Fruit fly (Drosophila melanogaster) whole organism, embryonic: ENCODE data around the gene Rbp4.
A peak's percentile ranks its signal among the peaks of the same experiment; 100 is the strongest.

ENCODE experiments used
- CG10274 ChIP-seq: fragments of 200-800 bp; sonication (Bioruptor generic); optimal IDR thresholded peaks from 3 replicates; lab custom pipeline; 2017; ENCODE audit warnings: missing biosample characterization, mild to moderate bottlenecking, missing genetic modification characterization
- CG10321 ChIP-seq: fragments of 200-800 bp; sonication (Bioruptor generic); IDR thresholded peaks from 2 replicates; pipeline ENCODE4 v1.3.6; 2022; ENCODE audit warnings: missing biosample characterization, missing genetic modification characterization
- CG10366 ChIP-seq: fragments of 200-800 bp; sonication (Bioruptor generic); IDR thresholded peaks from 2 replicates; pipeline ENCODE4 v1.3.6; 2022; ENCODE audit warnings: missing biosample characterization, missing genetic modification characterization
- CG10565 ChIP-seq: fragments of 200-800 bp; sonication (Bioruptor generic); optimal IDR thresholded peaks from 3 replicates; lab custom pipeline; 2016; ENCODE audit warnings: missing biosample characterization, mild to moderate bottlenecking, missing genetic modification characterization
- CG11247 ChIP-seq: fragments of 200-800 bp; sonication (Bioruptor generic); IDR thresholded peaks from 2 replicates; pipeline ENCODE4 v1.3.6; 2022; ENCODE audit warnings: missing biosample characterization, missing genetic modification characterization
- CG1233 ChIP-seq: fragments of 200-800 bp; sonication (Bioruptor generic); optimal IDR thresholded peaks from 4 replicates; lab custom pipeline; 2018; ENCODE audit warnings: missing biosample characterization, mild to moderate bottlenecking, missing genetic modification characterization
- CG12391 ChIP-seq: fragments of 200-800 bp; sonication (Bioruptor generic); optimal IDR thresholded peaks from 3 replicates; lab custom pipeline; 2018; ENCODE audit warnings: missing biosample characterization, mild to moderate bottlenecking, missing genetic modification characterization, moderate library complexity
- CG14667 ChIP-seq: fragments of 200-800 bp; sonication (Bioruptor generic); IDR thresholded peaks from 2 replicates; pipeline ENCODE4 v1.3.6; 2022; ENCODE audit warnings: missing biosample characterization, missing genetic modification characterization
- CG14860 ChIP-seq: fragments of 200-800 bp; sonication (Bioruptor generic); IDR thresholded peaks from 3 replicates; pipeline ENCODE4 v1.3.6; 2022; ENCODE audit warnings: missing biosample characterization, missing genetic modification characterization; ENCODE audit not compliant: partially characterized antibody
- CG1529 ChIP-seq: fragments of 200-800 bp; sonication (Bioruptor generic); optimal IDR thresholded peaks from 3 replicates; lab custom pipeline; 2018; ENCODE audit warnings: missing biosample characterization, missing genetic modification characterization
- CG17802 ChIP-seq: fragments of 200-800 bp; sonication (Bioruptor generic); optimal IDR thresholded peaks from 2 replicates; lab custom pipeline; 2018; ENCODE audit warnings: missing biosample characterization, mild to moderate bottlenecking, missing genetic modification characterization, moderate library complexity
- CG18476 ChIP-seq: fragments of 200-800 bp; sonication (Bioruptor generic); optimal IDR thresholded peaks from 2 replicates; lab custom pipeline; 2016; ENCODE audit warnings: missing biosample characterization, mild to moderate bottlenecking, missing genetic modification characterization
- CG2712 ChIP-seq: fragments of 200-800 bp; optimal IDR thresholded peaks from 3 replicates; lab custom pipeline; 2019; ENCODE audit warnings: missing biosample characterization, mild to moderate bottlenecking, missing genetic modification characterization, moderate library complexity
- CG3163 ChIP-seq: fragments of 200-800 bp; sonication (Bioruptor generic); optimal IDR thresholded peaks from 3 replicates; lab custom pipeline; 2016; ENCODE audit warnings: missing biosample characterization, missing genetic modification characterization
- CG33213 ChIP-seq: fragments of 200-800 bp; sonication (Bioruptor generic); optimal IDR thresholded peaks from 3 replicates; lab custom pipeline; 2016; ENCODE audit warnings: missing biosample characterization, missing genetic modification characterization
- CG4282 ChIP-seq: fragments of 200-800 bp; sonication (Bioruptor generic); optimal IDR thresholded peaks from 2 replicates; lab custom pipeline; 2016; ENCODE audit warnings: missing biosample characterization, missing genetic modification characterization
- CG4730 ChIP-seq: fragments of 200-800 bp; sonication (Bioruptor generic); IDR thresholded peaks from 2 replicates; pipeline ENCODE4 v1.3.6; 2022; ENCODE audit warnings: missing biosample characterization, missing genetic modification characterization
- CG6791 ChIP-seq: fragments of 200-800 bp; sonication (Bioruptor generic); IDR thresholded peaks from 3 replicates; pipeline ENCODE4 v1.3.6; 2022; ENCODE audit warnings: missing biosample characterization, missing genetic modification characterization; ENCODE audit not compliant: partially characterized antibody
- CG7372 ChIP-seq: fragments of 200-800 bp; sonication (Bioruptor generic); IDR thresholded peaks from 2 replicates; pipeline ENCODE4 v1.3.6; 2022; ENCODE audit warnings: missing biosample characterization, missing genetic modification characterization
- CG8765 ChIP-seq: fragments of 200-800 bp; sonication (Bioruptor generic); IDR thresholded peaks from 2 replicates; pipeline ENCODE4 v1.3.6; 2022; ENCODE audit warnings: missing biosample characterization, missing genetic modification characterization
- CG8944 ChIP-seq: fragments of 200-800 bp; sonication (Bioruptor generic); optimal IDR thresholded peaks from 3 replicates; lab custom pipeline; 2016; ENCODE audit warnings: missing biosample characterization, missing genetic modification characterization
- CG9817 ChIP-seq: fragments of 200-800 bp; sonication (Bioruptor generic); optimal IDR thresholded peaks from 2 replicates; lab custom pipeline; 2018; ENCODE audit warnings: missing biosample characterization, mild to moderate bottlenecking, missing genetic modification characterization, moderate library complexity
- Dip3 ChIP-seq: fragments of 200-800 bp; sonication (Bioruptor generic); optimal IDR thresholded peaks from 3 replicates; lab custom pipeline; 2016; ENCODE audit warnings: missing biosample characterization, missing genetic modification characterization
- Dp ChIP-seq: fragments of 200-800 bp; sonication (Bioruptor generic); optimal IDR thresholded peaks from 2 replicates; lab custom pipeline; 2018; ENCODE audit warnings: missing biosample characterization, mild to moderate bottlenecking, missing genetic modification characterization, moderate library complexity
- Elba2 ChIP-seq: fragments of 200-800 bp; sonication (Bioruptor generic); optimal IDR thresholded peaks from 3 replicates; lab custom pipeline; 2016; ENCODE audit warnings: missing biosample characterization, missing genetic modification characterization
- HLH54F ChIP-seq: fragments of 200-800 bp; sonication (Bioruptor generic); optimal IDR thresholded peaks from 3 replicates; lab custom pipeline; 2016; ENCODE audit warnings: missing biosample characterization, missing genetic modification characterization
- Hmx ChIP-seq: fragments of 200-800 bp; sonication (Bioruptor generic); optimal IDR thresholded peaks from 2 replicates; lab custom pipeline; 2016; ENCODE audit warnings: missing biosample characterization, missing genetic modification characterization
- Lhr ChIP-seq: fragments of 200-800 bp; sonication (Bioruptor generic); optimal IDR thresholded peaks from 3 replicates; lab custom pipeline; 2017; ENCODE audit warnings: mild to moderate bottlenecking, missing biosample characterization, missing genetic modification reagents, missing genetic modification characterization
- Meics ChIP-seq: fragments of 200-800 bp; sonication (Bioruptor generic); optimal IDR thresholded peaks from 2 replicates; lab custom pipeline; 2017; ENCODE audit warnings: missing biosample characterization, mild to moderate bottlenecking, missing genetic modification characterization
- NC2α ChIP-seq: fragments of 200-800 bp; sonication (Bioruptor generic); optimal IDR thresholded peaks from 2 replicates; lab custom pipeline; 2016; ENCODE audit warnings: missing biosample characterization, missing genetic modification characterization
- Trl ChIP-seq, 3 experiments: fragments of >200 bp in 2 of 3; fragments of 200-800 bp in 1 of 3; sonication (Bioruptor generic) in 1 of 3; optimal IDR thresholded peaks; 2 replicates in 1 of 3; 3 replicates in 2 of 3; lab custom pipeline; 2016 to 2017; ENCODE audit warnings: missing biosample characterization in 1 of 3, missing genetic modification characterization in 1 of 3
- Xbp1 ChIP-seq: fragments of 200-800 bp; sonication (Bioruptor generic); optimal IDR thresholded peaks from 3 replicates; lab custom pipeline; 2016; ENCODE audit warnings: missing biosample characterization, mild to moderate bottlenecking, missing genetic modification characterization
- YL-1 ChIP-seq: fragments of 200-800 bp; sonication (Bioruptor generic); optimal IDR thresholded peaks from 3 replicates; lab custom pipeline; 2017; ENCODE audit warnings: missing biosample characterization, mild to moderate bottlenecking, missing genetic modification characterization
- chn ChIP-seq: fragments of 200-800 bp; sonication (Bioruptor generic); optimal IDR thresholded peaks from 2 replicates; lab custom pipeline; 2016; ENCODE audit warnings: missing biosample characterization, missing genetic modification characterization
- disco-r ChIP-seq: fragments of 200-800 bp; sonication (Bioruptor generic); optimal IDR thresholded peaks from 2 replicates; lab custom pipeline; 2016; ENCODE audit warnings: missing biosample characterization, missing genetic modification characterization
- emc ChIP-seq: fragments of 200-800 bp; sonication (Bioruptor generic); optimal IDR thresholded peaks from 2 replicates; lab custom pipeline; 2016; ENCODE audit warnings: missing biosample characterization, missing genetic modification characterization
- en ChIP-seq: fragments of 200-800 bp; sonication (Bioruptor generic); optimal IDR thresholded peaks from 2 replicates; lab custom pipeline; 2016; ENCODE audit warnings: missing biosample characterization, missing genetic modification characterization
- eve ChIP-seq, 2 experiments: fragments of >200 bp; optimal IDR thresholded peaks; 2 replicates each; lab custom pipeline; 2017; ENCODE audit warnings: missing biosample characterization in 2 of 2, missing genetic modification characterization in 2 of 2
- fd3F ChIP-seq: fragments of 200-800 bp; sonication (Bioruptor generic); optimal IDR thresholded peaks from 2 replicates; lab custom pipeline; 2018; ENCODE audit warnings: missing biosample characterization, mild to moderate bottlenecking, missing genetic modification characterization, moderate library complexity
- fu2 ChIP-seq: fragments of 200-800 bp; sonication (Bioruptor generic); optimal IDR thresholded peaks from 2 replicates; lab custom pipeline; 2016; ENCODE audit warnings: missing biosample characterization, missing genetic modification characterization
- gt ChIP-seq: fragments of 200-800 bp; sonication (Bioruptor generic); IDR thresholded peaks from 2 replicates; pipeline ENCODE4 v1.3.6; 2022; ENCODE audit warnings: missing biosample characterization, missing genetic modification characterization
- lab ChIP-seq: fragments of 200-800 bp; sonication (Bioruptor generic); optimal IDR thresholded peaks from 3 replicates; lab custom pipeline; 2017; ENCODE audit warnings: missing biosample characterization, missing genetic modification characterization, mild to moderate bottlenecking, moderate library complexity, missing genetic modification reagents
- lilli ChIP-seq: fragments of 200-800 bp; sonication (Bioruptor generic); optimal IDR thresholded peaks from 3 replicates; lab custom pipeline; 2016; ENCODE audit warnings: missing biosample characterization, missing genetic modification characterization
- mld ChIP-seq: fragments of 200-800 bp; sonication (Bioruptor generic); IDR thresholded peaks from 3 replicates; pipeline ENCODE4 v1.3.6; 2022; ENCODE audit warnings: missing biosample characterization, missing genetic modification characterization; ENCODE audit not compliant: partially characterized antibody
- pum ChIP-seq: fragments of 200-800 bp; sonication (Bioruptor generic); optimal IDR thresholded peaks from 2 replicates; lab custom pipeline; 2016; ENCODE audit warnings: missing biosample characterization, missing genetic modification characterization
- sens-2 ChIP-seq: fragments of 200-800 bp; sonication (Bioruptor generic); IDR thresholded peaks from 2 replicates; pipeline ENCODE4 v1.3.6; 2022; ENCODE audit warnings: missing biosample characterization, missing genetic modification characterization
- sug ChIP-seq: fragments of 200-800 bp; optimal IDR thresholded peaks from 2 replicates; lab custom pipeline; 2019; ENCODE audit warnings: missing biosample characterization, mild to moderate bottlenecking, missing genetic modification characterization, moderate library complexity
- toy ChIP-seq: fragments of 200-800 bp; sonication (Bioruptor generic); IDR thresholded peaks from 2 replicates; pipeline ENCODE4 v1.3.6; 2022; ENCODE audit warnings: missing biosample characterization, missing genetic modification characterization

Gene Rbp4

DNA sequence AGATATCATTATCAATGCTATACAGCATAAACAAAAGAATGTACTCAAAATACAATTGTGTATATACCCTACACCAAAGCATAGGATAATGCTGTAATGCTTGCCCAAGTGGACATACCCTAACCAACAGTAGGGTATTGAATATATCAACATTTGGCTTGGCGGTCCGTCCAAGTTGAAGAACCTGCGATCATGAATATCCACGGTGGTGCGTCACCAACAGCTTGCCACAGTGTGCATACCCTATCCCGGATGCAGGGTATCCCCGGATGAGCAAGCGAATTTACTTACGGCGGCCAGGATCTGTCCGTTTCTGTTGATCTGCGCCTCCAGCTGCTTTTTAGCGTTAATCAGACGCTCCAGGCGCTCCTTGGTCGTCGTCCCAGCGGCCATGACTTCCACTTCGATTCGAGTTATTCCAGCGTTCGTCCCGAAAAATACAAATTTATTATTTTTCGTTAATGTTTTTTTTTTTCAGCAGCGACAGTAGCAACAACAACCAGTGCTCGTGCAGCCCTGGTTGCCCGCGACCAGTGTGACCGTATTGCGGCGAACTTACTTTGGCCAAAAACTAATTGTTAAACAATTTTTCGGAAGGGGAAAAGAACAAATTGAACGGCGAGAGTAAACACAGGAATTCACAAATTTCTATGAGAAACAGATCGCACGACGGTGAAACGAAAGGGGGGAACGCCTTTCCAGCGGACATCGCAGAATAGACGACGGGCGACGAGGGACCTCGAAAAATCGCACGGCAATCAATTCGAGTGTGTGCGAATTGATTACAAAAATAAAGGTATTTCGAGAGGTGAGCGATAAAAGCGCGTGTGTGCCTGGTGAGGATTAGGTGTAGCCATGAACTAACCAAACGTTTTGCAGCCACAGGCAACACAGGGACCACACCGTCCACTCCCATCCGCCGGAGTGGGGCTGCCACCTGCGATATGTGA, 20.2 kb upstream of the Rbp4 start, which contains the start of the genes Lkb1 and CG9588 (continued):
- TF ChIP-seq CG3163 (GFP tag; lab: Kevin White, UChicago) (no peak), CG10274 (no peak), CG12391 (tag; lab: Kevin White, UChicago) (peak; percentile 23), CG2712 (tag; lab: Kevin White, UChicago) (peak; percentile 39), sug (tag; lab: Kevin White, UChicago) (no peak), eve (GFP tag; optimal IDR thresholded peaks at IDR 0.05; lab: Kevin White, UChicago) (no peak), Meics (GFP tag; lab: Kevin White, UChicago) (peak; percentile 41), CG14860 (GFP tag; lab: Robert Waterston, UW) (no peak), Dp (GFP tag; lab: Kevin White, UChicago) (peak; percentile 17), chn (GFP tag; lab: Kevin White, UChicago) (peak; percentile 49), Dip3 (peak; percentile 67), YL-1 (GFP tag; lab: Kevin White, UChicago) (peak; percentile 88), CG33213 (GFP tag; lab: Kevin White, UChicago) (peak; percentile 6), lab (GFP tag; lab: Kevin White, UChicago) (peak; percentile 61), gt (GFP tag; lab: Robert Waterston, UW) (no peak; the same call in 1 of the 2 replicates), CG18476 (GFP tag; lab: Kevin White, UChicago) (peak; percentile 44), sens-2 (GFP tag; lab: Robert Waterston, UW) (no peak), CG4730 (GFP tag; lab: Robert Waterston, UW) (peak; percentile 60), fu2 (GFP tag; lab: Kevin White, UChicago) (peak; percentile 17), CG9817 (peak; percentile 44), mld (GFP tag; lab: Robert Waterston, UW) (no peak), CG10565 (GFP tag; lab: Kevin White, UChicago) (no peak), pum (GFP tag; lab: Kevin White, UChicago) (peak; percentile 29), CG6791 (GFP tag; lab: Robert Waterston, UW) (peak; percentile 52; the same call in 2 of the 3 replicates), fd3F (GFP tag; lab: Kevin White, UChicago) (peak; percentile 36), CG14667 (peak; percentile 81), Lhr (peak; percentile 11), toy (peak; percentile 52; the same call in 1 of the 2 replicates), lilli (GFP tag; lab: Kevin White, UChicago) (peak; percentile 71), CG17802 (tag; lab: Kevin White, UChicago) (no peak), emc (GFP tag; lab: Kevin White, UChicago) (peak; percentile 45), CG4282 (GFP tag; lab: Kevin White, UChicago) (no peak), Hmx (GFP tag; lab: Kevin White, UChicago) (no peak), Trl (optimal IDR thresholded peaks at IDR 0.05; lab: Kevin White, UChicago) (no peak), Trl (GFP tag; optimal IDR thresholded peaks at IDR 0.05; lab: Kevin White, UChicago) (peak; percentile 3), CG1529 (no peak), CG11247 (GFP tag; lab: Robert Waterston, UW) (peak; percentile 64; the same call in 1 of the 2 replicates), en (no peak), CG10366 (peak; percentile 75), Elba2 (no peak), CG8765 (GFP tag; lab: Robert Waterston, UW) (peak; percentile 66), disco-r (GFP tag; lab: Kevin White, UChicago) (peak; percentile 8), CG7372 (GFP tag; lab: Robert Waterston, UW) (peak; percentile 66), HLH54F (GFP tag; lab: Kevin White, UChicago) (peak; percentile 68), Xbp1 (GFP tag; lab: Kevin White, UChicago) (peak; percentile 66), CG8944 (GFP tag; lab: Kevin White, UChicago) (peak; percentile 4), CG1233 (GFP tag; lab: Kevin White, UChicago) (peak; percentile 32), NC2α (no peak), CG10321 (GFP tag; lab: Robert Waterston, UW) (peak; percentile 40; the same call in 1 of the 2 replicates)
